Fruit fly (Drosophila melanogaster) whole organism, embryonic: Measurements from ENCODE around the gene Cp110.

ENCODE experiments used
- Aef1 ChIP-seq: fragments of 200-800 bp; sonication (Bioruptor generic); IDR thresholded peaks from 3 replicates; pipeline ENCODE4 v1.3.6; 2022; ENCODE audit warnings: missing biosample characterization, missing genetic modification characterization
- Asciz ChIP-seq: fragments of 200-800 bp; sonication (Bioruptor generic); optimal IDR thresholded peaks from 2 replicates; lab custom pipeline; 2017; ENCODE audit warnings: missing biosample characterization, mild to moderate bottlenecking, missing genetic modification characterization, missing genetic modification reagents
- B-H2 ChIP-seq: fragments of 200-800 bp; sonication (Bioruptor generic); optimal IDR thresholded peaks from 2 replicates; lab custom pipeline; 2018; ENCODE audit warnings: missing biosample characterization, mild to moderate bottlenecking, missing genetic modification characterization
- CG10979 ChIP-seq: fragments of 200-800 bp; sonication (Bioruptor generic); optimal IDR thresholded peaks from 2 replicates; lab custom pipeline; 2018; ENCODE audit warnings: missing biosample characterization, mild to moderate bottlenecking, missing genetic modification characterization, moderate library complexity
- CG11695 ChIP-seq: fragments of 200-800 bp; sonication (Bioruptor generic); IDR thresholded peaks from 3 replicates; pipeline ENCODE4 v1.3.6; 2022; ENCODE audit warnings: missing biosample characterization, missing genetic modification characterization
- CG13424 ChIP-seq: fragments of 200-800 bp; sonication (Bioruptor generic); optimal IDR thresholded peaks from 2 replicates; lab custom pipeline; 2019; ENCODE audit warnings: missing biosample characterization, mild to moderate bottlenecking, missing genetic modification characterization, moderate library complexity
- CG15601 ChIP-seq: fragments of 200-800 bp; sonication (Bioruptor generic); optimal IDR thresholded peaks from 3 replicates; lab custom pipeline; 2019; ENCODE audit warnings: missing biosample characterization, mild to moderate bottlenecking, missing genetic modification characterization, moderate library complexity
- CG16815 ChIP-seq: fragments of 200-800 bp; sonication (Bioruptor generic); optimal IDR thresholded peaks from 3 replicates; lab custom pipeline; 2017; ENCODE audit warnings: missing biosample characterization, mild to moderate bottlenecking, missing genetic modification characterization
- CG18599 ChIP-seq: fragments of 200-800 bp; sonication (Bioruptor generic); optimal IDR thresholded peaks from 3 replicates; lab custom pipeline; 2017; ENCODE audit warnings: missing biosample characterization, missing genetic modification characterization, mild to moderate bottlenecking, moderate library complexity, missing genetic modification reagents
- CG3163 ChIP-seq: fragments of 200-800 bp; sonication (Bioruptor generic); optimal IDR thresholded peaks from 3 replicates; lab custom pipeline; 2016; ENCODE audit warnings: missing biosample characterization, missing genetic modification characterization
- CG32772 ChIP-seq: fragments of 200-800 bp; sonication (Bioruptor generic); IDR thresholded peaks from 2 replicates; pipeline ENCODE4 v1.3.6; 2022; ENCODE audit warnings: missing biosample characterization, missing genetic modification characterization
- CG34224 ChIP-seq: fragments of 200-800 bp; sonication (Bioruptor generic); IDR thresholded peaks from 3 replicates; pipeline ENCODE4 v1.3.6; 2022; ENCODE audit warnings: missing biosample characterization, missing genetic modification characterization; ENCODE audit not compliant: partially characterized antibody
- CG4328 ChIP-seq: fragments of 200-800 bp; sonication (Bioruptor generic); optimal IDR thresholded peaks from 3 replicates; lab custom pipeline; 2017; ENCODE audit warnings: missing biosample characterization, missing genetic modification reagents, missing genetic modification characterization
- CG6813 ChIP-seq: fragments of 200-800 bp; sonication (Bioruptor generic); optimal IDR thresholded peaks from 2 replicates; lab custom pipeline; 2017; ENCODE audit warnings: missing biosample characterization, missing genetic modification characterization, mild to moderate bottlenecking, moderate library complexity, missing genetic modification reagents
- CG7963 ChIP-seq: fragments of 200-800 bp; sonication (Bioruptor generic); IDR thresholded peaks from 3 replicates; pipeline ENCODE4 v1.3.6; 2022; ENCODE audit warnings: missing biosample characterization, missing genetic modification characterization; ENCODE audit not compliant: partially characterized antibody
- CG8944 ChIP-seq: fragments of 200-800 bp; sonication (Bioruptor generic); optimal IDR thresholded peaks from 3 replicates; lab custom pipeline; 2016; ENCODE audit warnings: missing biosample characterization, missing genetic modification characterization
- E2f2 ChIP-seq: fragments of 200-800 bp; sonication (Bioruptor generic); IDR thresholded peaks from 2 replicates; pipeline ENCODE4 v1.3.6; 2022; ENCODE audit warnings: missing biosample characterization, missing genetic modification characterization
- Ets65A ChIP-seq: fragments of 200-800 bp; sonication (Bioruptor generic); peaks from one replicate; lab custom pipeline; 2016; ENCODE audit warnings: missing biosample characterization, missing genetic modification characterization
- MBD-R2 ChIP-seq: fragments of 200-800 bp; sonication (Bioruptor generic); IDR thresholded peaks from 2 replicates; pipeline ENCODE4 v1.3.6; 2022; ENCODE audit warnings: missing biosample characterization, missing genetic modification characterization
- Poxn ChIP-seq: fragments of 200-800 bp; sonication (Bioruptor generic); IDR thresholded peaks from 2 replicates; pipeline ENCODE4 v1.3.6; 2022; ENCODE audit warnings: missing biosample characterization, missing genetic modification characterization
- Ptx1 ChIP-seq: fragments of 200-800 bp; sonication (Bioruptor generic); IDR thresholded peaks from 2 replicates; pipeline ENCODE4 v1.3.6; 2022; ENCODE audit warnings: missing biosample characterization, missing genetic modification characterization
- Ravus ChIP-seq: fragments of 200-800 bp; sonication (Bioruptor generic); IDR thresholded peaks from 2 replicates; pipeline ENCODE4 v1.3.6; 2022; ENCODE audit warnings: missing biosample characterization, missing genetic modification characterization
- bbx ChIP-seq: fragments of 200-800 bp; sonication (Bioruptor generic); IDR thresholded peaks from 2 replicates; pipeline ENCODE4 v1.3.6; 2022; ENCODE audit warnings: missing biosample characterization, missing genetic modification characterization; ENCODE audit not compliant: partially characterized antibody
- bcd ChIP-seq: fragments of 200-800 bp; sonication (Bioruptor generic); optimal IDR thresholded peaks from 2 replicates; lab custom pipeline; 2017; ENCODE audit warnings: missing biosample characterization, mild to moderate bottlenecking, missing genetic modification characterization
- cg ChIP-seq: fragments of 200-800 bp; sonication (Bioruptor generic); optimal IDR thresholded peaks from 3 replicates; lab custom pipeline; 2019; ENCODE audit warnings: missing biosample characterization, mild to moderate bottlenecking, missing genetic modification characterization, moderate library complexity
- chif ChIP-seq, 2 experiments: fragments of 200-800 bp; sonication (Bioruptor generic); optimal IDR thresholded peaks; 3 replicates each; lab custom pipeline; 2016; ENCODE audit warnings: missing biosample characterization in 2 of 2, missing genetic modification characterization in 2 of 2
- corto ChIP-seq: fragments of 200-800 bp; sonication (Bioruptor generic); optimal IDR thresholded peaks from 2 replicates; lab custom pipeline; 2016; ENCODE audit warnings: missing biosample characterization, mild to moderate bottlenecking, missing genetic modification characterization, moderate library complexity
- crp ChIP-seq, 2 experiments: fragments of 200-800 bp; sonication (Bioruptor generic); optimal IDR thresholded peaks; 2 replicates in 1 of 2; 3 replicates in 1 of 2; lab custom pipeline; 2017; ENCODE audit warnings: missing biosample characterization in 2 of 2, missing genetic modification characterization in 2 of 2, mild to moderate bottlenecking in 1 of 2, moderate library complexity in 1 of 2
- danr ChIP-seq: fragments of 200-800 bp; sonication (Bioruptor generic); IDR thresholded peaks from 2 replicates; pipeline ENCODE4 v1.3.6; 2022; ENCODE audit warnings: missing biosample characterization, missing genetic modification characterization
- dpn ChIP-seq, 2 experiments: fragments of 200-800 bp; sonication (Bioruptor generic); optimal IDR thresholded peaks; 3 replicates each; lab custom pipeline; 2016; ENCODE audit warnings: missing biosample characterization in 2 of 2, missing genetic modification characterization in 2 of 2
- dysf ChIP-seq: fragments of 200-800 bp; sonication (Bioruptor generic); IDR thresholded peaks from 3 replicates; pipeline ENCODE4 v1.3.6; 2022; ENCODE audit warnings: missing biosample characterization, missing genetic modification characterization
- emc ChIP-seq: fragments of 200-800 bp; sonication (Bioruptor generic); optimal IDR thresholded peaks from 2 replicates; lab custom pipeline; 2016; ENCODE audit warnings: missing biosample characterization, missing genetic modification characterization
- gro ChIP-seq: fragments of 200-800 bp; sonication (Bioruptor generic); optimal IDR thresholded peaks from 2 replicates; lab custom pipeline; 2016; ENCODE audit warnings: missing biosample characterization, missing genetic modification characterization
- ham ChIP-seq: fragments of 200-800 bp; sonication (Bioruptor generic); IDR thresholded peaks from 2 replicates; pipeline ENCODE4 v1.3.6; 2022; ENCODE audit warnings: missing biosample characterization, missing genetic modification characterization
- hbn ChIP-seq: fragments of 200-800 bp; sonication (Bioruptor generic); IDR thresholded peaks from 2 replicates; pipeline ENCODE4 v1.3.6; 2022; ENCODE audit warnings: missing biosample characterization, missing genetic modification characterization; ENCODE audit not compliant: partially characterized antibody
- inv ChIP-seq: fragments of 200-800 bp; sonication (Bioruptor generic); IDR thresholded peaks from 2 replicates; pipeline ENCODE4 v1.3.6; 2022; ENCODE audit warnings: missing biosample characterization, missing genetic modification characterization; ENCODE audit not compliant: partially characterized antibody
- lbe ChIP-seq: fragments of 200-800 bp; sonication (Bioruptor generic); optimal IDR thresholded peaks from 2 replicates; lab custom pipeline; 2016; ENCODE audit warnings: missing biosample characterization, mild to moderate bottlenecking, missing genetic modification characterization
- prd ChIP-seq, 3 experiments: fragments of >200 bp in 2 of 3; fragments of 200-800 bp in 1 of 3; sonication (Bioruptor generic) in 1 of 3; optimal IDR thresholded peaks in 2 of 3; IDR thresholded peaks in 1 of 3; 2 replicates in 2 of 3; 3 replicates in 1 of 3; pipeline versions ENCODE4 v1.3.6 to Lab custom; 2017 to 2022; ENCODE audit warnings: missing biosample characterization in 1 of 3, missing genetic modification characterization in 1 of 3
- rib ChIP-seq: fragments of 200-800 bp; sonication (Bioruptor generic); IDR thresholded peaks from 2 replicates; pipeline ENCODE4 v1.3.6; 2022; ENCODE audit warnings: missing biosample characterization, missing genetic modification characterization
- salm ChIP-seq: fragments of 200-800 bp; sonication (Bioruptor generic); optimal IDR thresholded peaks from 2 replicates; lab custom pipeline; 2018; ENCODE audit warnings: missing biosample characterization, mild to moderate bottlenecking, missing genetic modification characterization
- sug ChIP-seq: fragments of 200-800 bp; optimal IDR thresholded peaks from 2 replicates; lab custom pipeline; 2019; ENCODE audit warnings: missing biosample characterization, mild to moderate bottlenecking, missing genetic modification characterization, moderate library complexity

The Cp110 gene

dm6 chrX:22471819-22472218 is 10.1 kb upstream of the Cp110 start, which contains the start of gene CG14613 (continued):
- TF ChIP-seq CG34224 (GFP tag; lab: Robert Waterston, UW) (0 out of 3 replicates have a peak, but pooled peaks have one; percentile 22), hbn (GFP tag; lab: Robert Waterston, UW) (no peak), CG16815 (GFP tag; lab: Kevin White, UChicago) (no peak), CG15601 (tag; lab: Kevin White, UChicago) (no peak), dpn (GFP tag; optimal IDR thresholded peaks at IDR 0.05; lab: Kevin White, UChicago) (no peak), bcd (GFP tag; lab: Kevin White, UChicago) (no peak), salm (tag; lab: Kevin White, UChicago) (no peak), CG32772 (no peak), Ets65A (GFP tag; lab: Kevin White, UChicago) (no peak), rib (GFP tag; lab: Robert Waterston, UW) (no peak), CG10979 (tag; lab: Kevin White, UChicago) (no peak), emc (GFP tag; lab: Kevin White, UChicago) (no peak), E2f2 (peak; percentile 21; the same call in 1 of the 2 replicates), Ravus (GFP tag; lab: Robert Waterston, UW) (no peak), Ptx1 (GFP tag; lab: Robert Waterston, UW) (no peak), CG4328 (GFP tag; lab: Kevin White, UChicago) (no peak), sug (tag; lab: Kevin White, UChicago) (no peak), CG7963 (no peak), prd (optimal IDR thresholded peaks at IDR 0.05; lab: Kevin White, UChicago) (no peak), prd (GFP tag; IDR thresholded peaks at IDR 0.05; lab: Robert Waterston, UW) (no peak), corto (GFP tag; lab: Kevin White, UChicago) (no peak), ham (GFP tag; lab: Robert Waterston, UW) (no peak), CG6813 (no peak), CG3163 (GFP tag; lab: Kevin White, UChicago) (no peak), lbe (no peak), MBD-R2 (GFP tag; lab: Robert Waterston, UW) (peak; percentile 60; the same call in 1 of the 2 replicates), dysf (no peak), CG8944 (no peak), inv (no peak), bbx (GFP tag; lab: Robert Waterston, UW) (peak; percentile 35; the same call in 1 of the 2 replicates), CG18599 (GFP tag; lab: Kevin White, UChicago) (no peak), danr (no peak), gro (GFP tag; lab: Kevin White, UChicago) (no peak), Asciz (no peak), CG13424 (tag; lab: Kevin White, UChicago) (no peak), Poxn (no peak), Aef1 (GFP tag; lab: Robert Waterston, UW) (no peak), crp (GFP tag; optimal IDR thresholded peaks at IDR 0.05; lab: Kevin White, UChicago) (peak in 1 of 2 experiments; percentile 24), cg (GFP tag; lab: Kevin White, UChicago) (no peak), CG11695 (no peak), B-H2 (GFP tag; lab: Kevin White, UChicago) (no peak), chif (GFP tag; optimal IDR thresholded peaks at IDR 0.05; lab: Kevin White, UChicago) (no peak)
- TF ChIP-seq, all 482 proteins: peak for 18
